Worm (Caenorhabditis elegans): Measurements from ENCODE around the gene pqn-80.

ce11 chrIII:12585842-12586241 is 40.5 kb upstream of the pqn-80 start:
- TF ChIP-seq unc-62 (GFP tag; optimal IDR thresholded peaks at IDR 0.05): no peak
- TF ChIP-seq F39B2.1 (GFP tag; IDR thresholded peaks at IDR 0.05): no peak
- no peak for TF ChIP-seq dpl-1 (GFP tag; optimal IDR thresholded peaks at IDR 0.05)
- TF ChIP-seq ZK185.1 (tag; optimal IDR thresholded peaks at IDR 0.05; ENCODE audit: poor library complexity, severe bottlenecking): no peak
- TF ChIP-seq hmg-20 (GFP tag; IDR thresholded peaks at IDR 0.05): no peak
- no peak for TF ChIP-seq B0261.1 (tag; optimal IDR thresholded peaks at IDR 0.05)
- no peak for TF ChIP-seq ama-1 (optimal IDR thresholded peaks at IDR 0.05)
- TF ChIP-seq ama-1 (GFP tag; optimal IDR thresholded peaks at IDR 0.05): no peak
- no peak for TF ChIP-seq somi-1 (GFP tag; optimal IDR thresholded peaks at IDR 0.05)
- no peak for TF ChIP-seq ekl-4 (GFP tag; IDR thresholded peaks at IDR 0.05)
- TF ChIP-seq rec-8 (tag; optimal IDR thresholded peaks at IDR 0.05): no peak

Measured in whole organism, young adult.